Worm (Caenorhabditis elegans): ENCODE results near the gene msp-74.

msp-74 gene

ce11 chrII:5150829-5151228 lies 35.7 kb upstream of the msp-74 start, which contains the start of gene srb-16:
Gene srb-16 (minus strand): TSS chrII:5150929.
- TF ChIP-seq ceh-20 (GFP tag; IDR thresholded peaks at IDR 0.05), result no peak
- no peak for TF ChIP-seq lin-13 (GFP tag; optimal IDR thresholded peaks at IDR 0.05)
- TF ChIP-seq pqm-1 (tag; optimal IDR thresholded peaks at IDR 0.05), result no peak
- no peak for TF ChIP-seq hmg-1.1 (GFP tag; IDR thresholded peaks at IDR 0.05)
- TF ChIP-seq ztf-7 (tag; optimal IDR thresholded peaks at IDR 0.05), result no peak
- no peak for TF ChIP-seq F26F4.8 (GFP tag; conservative IDR thresholded peaks at IDR 0.05)
- no peak for TF ChIP-seq nhr-48 (tag; optimal IDR thresholded peaks at IDR 0.05)
- TF ChIP-seq snpc-1.2 (GFP tag; IDR thresholded peaks at IDR 0.05), result no peak
- TF ChIP-seq aly-2 (tag; optimal IDR thresholded peaks at IDR 0.05), result no peak
- TF ChIP-seq dmd-6 (GFP tag; IDR thresholded peaks at IDR 0.05), result no peak
- TF ChIP-seq php-3 (GFP tag; IDR thresholded peaks at IDR 0.05), result no peak
- no peak for TF ChIP-seq dmd-8 (GFP tag; IDR thresholded peaks at IDR 0.05)
- no peak for TF ChIP-seq aha-1 (tag)
- no peak for TF ChIP-seq lsy-2 (tag; optimal IDR thresholded peaks at IDR 0.05)
- TF ChIP-seq nhr-41 (GFP tag; IDR thresholded peaks at IDR 0.05), result no peak

ce11 chrII:5148349-5148748 lies 33.2 kb upstream of the msp-74 start, which contains the start of gene F58A6.5:
Gene F58A6.5 (minus strand): TSS chrII:5148449.
- no peak for TF ChIP-seq daf-19 (GFP tag; conservative IDR thresholded peaks at IDR 0.05)
- TF ChIP-seq ztf-11 (tag; optimal IDR thresholded peaks at IDR 0.05), result no peak
- TF ChIP-seq F44E2.7 (GFP tag; IDR thresholded peaks at IDR 0.05), result no peak
- TF ChIP-seq spr-1 (tag; optimal IDR thresholded peaks at IDR 0.05), result no peak

ce11 chrII:5142619-5143018 lies 27.5 kb upstream of the msp-74 start, which contains the start of gene F58A6.1:
Gene F58A6.1 (plus strand): TSS chrII:5142919.
- TF ChIP-seq mdt-29 (GFP tag; IDR thresholded peaks at IDR 0.05) (no peak), ceh-82 (tag; optimal IDR thresholded peaks at IDR 0.05) (no peak), sdz-12 (GFP tag; optimal IDR thresholded peaks at IDR 0.05) (no peak), lin-29 (GFP tag; IDR thresholded peaks at IDR 0.05) (no peak), egl-43 (GFP tag; IDR thresholded peaks at IDR 0.05) (no peak), dve-1 (tag; optimal IDR thresholded peaks at IDR 0.05; ENCODE audit: insufficient read depth) (no peak), mxl-3 (GFP tag; optimal IDR thresholded peaks at IDR 0.05) (no peak), nhr-25 (tag; optimal IDR thresholded peaks at IDR 0.05; ENCODE audit: borderline replicate concordance, insufficient read depth) (no peak), nhr-41 (GFP tag; IDR thresholded peaks at IDR 0.05) (no peak), nhr-102 (tag; optimal IDR thresholded peaks at IDR 0.05) (no peak), mdl-1 (tag; optimal IDR thresholded peaks at IDR 0.05) (no peak), lin-1 (GFP tag; IDR thresholded peaks at IDR 0.05) (no peak), madf-9 (GFP tag; conservative IDR thresholded peaks at IDR 0.05) (no peak), daf-19 (GFP tag; conservative IDR thresholded peaks at IDR 0.05) (no peak), lin-15B (tag; optimal IDR thresholded peaks at IDR 0.05) (no peak), daf-8 (GFP tag; IDR thresholded peaks at IDR 0.05) (no peak), fkh-10 (GFP tag; optimal IDR thresholded peaks at IDR 0.05) (no peak), snpc-1.2 (GFP tag; IDR thresholded peaks at IDR 0.05) (no peak), hlh-30 (tag; optimal IDR thresholded peaks at IDR 0.05; ENCODE audit: insufficient read depth) (no peak)

- TF ChIP-seq daf-16 (GFP tag; optimal IDR thresholded peaks at IDR 0.05) (no peak), daf-16 (tag; optimal IDR thresholded peaks at IDR 0.05) (peak; percentile 82), nhr-48 (tag; optimal IDR thresholded peaks at IDR 0.05) (peak; percentile 42), nhr-28 (tag; optimal IDR thresholded peaks at IDR 0.05) (peak; percentile 97), dmd-6 (GFP tag; IDR thresholded peaks at IDR 0.05) (peak; percentile 64; the same call in 1 of the 2 replicates), mdl-1 (tag; optimal IDR thresholded peaks at IDR 0.05) (peak in 1 of 2 experiments; percentile 89), set-16 (GFP tag; IDR thresholded peaks at IDR 0.05) (no peak), pqm-1 (tag; optimal IDR thresholded peaks at IDR 0.05) (peak; percentile 81), hlh-30 (tag; optimal IDR thresholded peaks at IDR 0.05; ENCODE audit: insufficient read depth) (peak; percentile 49), nhr-77 (tag; optimal IDR thresholded peaks at IDR 0.05) (peak; percentile 76), daf-19 (GFP tag; conservative IDR thresholded peaks at IDR 0.05) (no peak), dve-1 (tag; optimal IDR thresholded peaks at IDR 0.05; ENCODE audit: insufficient read depth) (peak; percentile 86), mxl-3 (GFP tag; optimal IDR thresholded peaks at IDR 0.05) (peak; percentile 93), lin-1 (GFP tag; IDR thresholded peaks at IDR 0.05) (0 out of 2 replicates have a peak, but pooled peaks have one; percentile 28), aha-1 (tag) (peak; percentile 95), D1046.2 (GFP tag; IDR thresholded peaks at IDR 0.05) (no peak), nhr-6 (tag; optimal IDR thresholded peaks at IDR 0.05) (no peak)
Measured at ce11 chrII:5141945-5142514, 26.9 kb upstream of the msp-74 start, which contains the start of gene nas-29. Gene nas-29 (minus strand): TSS chrII:5142036.
